Worm (Caenorhabditis elegans) whole organism, young adult: Measurements from ENCODE around the gene F43G6.17.

ENCODE experiments used
- B0019.2 ChIP-seq: fragments of 200-800 bp; sonication (Bioruptor generic); conservative IDR thresholded peaks from 2 replicates; pipeline ENCODE4 v1.3.6; 2022; ENCODE audit warnings: missing genetic modification reagents, missing genetic modification characterization, missing compliant biosample characterization
- attf-5 ChIP-seq: fragments of 200-800 bp; sonication (Bioruptor generic); optimal IDR thresholded peaks from 2 replicates; lab custom pipeline; 2018; ENCODE audit warnings: mild to moderate bottlenecking, missing genetic modification characterization, missing compliant biosample characterization
- sdz-38 ChIP-seq: sonication (generic microtip); optimal IDR thresholded peaks from 2 replicates; lab custom pipeline; 2016; ENCODE audit warnings: missing genotype, missing genetic modification characterization, missing compliant biosample characterization

ce11 chrII:11829920-11830319 lies 27.4 kb downstream of the F43G6.17 start, which contains the start of gene pes-5:
- TF ChIP-seq B0019.2 (GFP tag; lab: Robert Waterston, UW) (no peak), attf-5 (GFP tag; lab: Kevin White, UChicago) (no peak), sdz-38 (tag; lab: Kevin White, UChicago) (no peak)
